Fruit fly (Drosophila melanogaster): ENCODE measurements around the gene FucT6.

The FucT6 gene

DNA sequence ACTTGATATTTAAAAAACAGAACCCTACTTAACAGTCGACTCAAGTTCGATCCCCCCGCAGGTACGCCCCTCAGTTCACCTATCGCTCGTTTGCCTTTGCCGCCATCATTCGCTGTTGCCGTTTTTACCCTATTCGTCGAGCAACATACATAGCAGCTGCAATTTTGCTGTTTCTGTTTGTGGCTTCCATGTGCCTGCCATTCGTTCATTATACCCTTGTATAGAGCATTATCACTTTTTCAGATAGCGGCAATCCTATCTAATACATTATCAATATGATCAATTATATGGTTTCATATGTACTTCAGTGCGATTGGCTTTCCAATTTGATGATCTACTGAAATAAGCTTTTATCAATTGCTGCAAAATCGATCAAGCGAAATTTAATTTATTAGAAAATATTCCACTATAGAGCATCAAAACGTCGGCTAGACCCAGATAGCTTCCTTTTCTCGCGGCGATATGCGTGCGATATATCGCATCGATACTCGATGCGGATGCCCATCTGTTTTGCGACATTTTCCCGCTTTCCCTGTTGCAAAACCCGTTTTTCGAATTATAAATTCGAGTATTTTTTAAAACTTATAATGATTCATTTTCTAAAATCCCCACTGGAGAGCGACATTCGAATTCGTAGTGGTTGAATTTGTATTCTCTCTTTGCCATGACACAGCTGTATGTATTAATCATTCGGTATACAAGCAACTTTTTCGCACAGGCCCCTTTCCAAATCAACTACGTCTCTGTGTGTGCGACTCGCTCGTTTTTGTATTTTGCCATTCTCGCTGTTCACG, 6.4 kb upstream of the FucT6 start (continued):
- TF ChIP-seq cg (GFP tag; optimal IDR thresholded peaks at IDR 0.05) (no peak), zen2 (GFP tag; IDR thresholded peaks at IDR 0.05; ENCODE audit: partially characterized antibody) (peak; percentile 63; the same call in 1 of the 3 replicates), sim (GFP tag; IDR thresholded peaks at IDR 0.05) (0 out of 2 replicates have a peak, but pooled peaks have one; percentile 49), Ptx1 (GFP tag; IDR thresholded peaks at IDR 0.05) (peak; percentile 89), corto (GFP tag; optimal IDR thresholded peaks at IDR 0.05) (peak; percentile 70), dpn (GFP tag; optimal IDR thresholded peaks at IDR 0.05) (peak; percentile 79 to 91), CG10431 (GFP tag; optimal IDR thresholded peaks at IDR 0.05) (peak; percentile 33), CG18262 (tag; optimal IDR thresholded peaks at IDR 0.05) (peak; percentile 93), dan (GFP tag; IDR thresholded peaks at IDR 0.05) (peak; percentile 66), CG7745 (tag; optimal IDR thresholded peaks at IDR 0.05) (no peak), hth (optimal IDR thresholded peaks at IDR 0.05) (no peak), fd102C (GFP tag; optimal IDR thresholded peaks at IDR 0.05) (no peak), Elba2 (GFP tag; optimal IDR thresholded peaks at IDR 0.05) (no peak), CG7963 (GFP tag; IDR thresholded peaks at IDR 0.05; ENCODE audit: partially characterized antibody) (peak; percentile 78), B-H1 (GFP tag; IDR thresholded peaks at IDR 0.05) (peak; percentile 65), CG18011 (GFP tag; optimal IDR thresholded peaks at IDR 0.05) (peak; percentile 41), Antp (GFP tag; optimal IDR thresholded peaks at IDR 0.05) (peak; percentile 60), Dfd (GFP tag; optimal IDR thresholded peaks at IDR 0.05) (no peak), CG7987 (GFP tag; optimal IDR thresholded peaks at IDR 0.05) (peak; percentile 53), HmgZ (tag; optimal IDR thresholded peaks at IDR 0.05) (peak; percentile 87), pros (GFP tag; optimal IDR thresholded peaks at IDR 0.05) (peak; percentile 73), CG4360 (GFP tag; IDR thresholded peaks at IDR 0.05) (peak; percentile 34; the same call in 1 of the 2 replicates), kay (GFP tag; optimal IDR thresholded peaks at IDR 0.05) (peak; percentile 79), CG10267 (tag; optimal IDR thresholded peaks at IDR 0.05) (peak; percentile 81), CG2116 (GFP tag; optimal IDR thresholded peaks at IDR 0.05) (no peak), sens-2 (GFP tag; IDR thresholded peaks at IDR 0.05) (peak; percentile 34; the same call in 1 of the 2 replicates), ci (GFP tag; IDR thresholded peaks at IDR 0.05) (peak; percentile 42; the same call in 1 of the 3 replicates), CG11398 (GFP tag; optimal IDR thresholded peaks at IDR 0.05) (peak; percentile 82), H15 (GFP tag; IDR thresholded peaks at IDR 0.05) (peak; percentile 37; the same call in 2 of the 3 replicates), rib (GFP tag; IDR thresholded peaks at IDR 0.05) (peak; percentile 88), CG17802 (tag; optimal IDR thresholded peaks at IDR 0.05) (peak; percentile 64), CG14710 (tag; optimal IDR thresholded peaks at IDR 0.05) (peak; percentile 85), lmd (GFP tag; IDR thresholded peaks at IDR 0.05) (peak; percentile 91), Eip74EF (GFP tag; optimal IDR thresholded peaks at IDR 0.05) (peak in 1 of 2 experiments; percentile 81), NC2α (GFP tag; optimal IDR thresholded peaks at IDR 0.05) (peak; percentile 77), CG2712 (tag; optimal IDR thresholded peaks at IDR 0.05) (peak; percentile 93), peb (GFP tag; IDR thresholded peaks at IDR 0.05) (peak; percentile 49; the same call in 1 of the 2 replicates), CG17385 (GFP tag; optimal IDR thresholded peaks at IDR 0.05) (peak; percentile 87), Hey (tag; optimal IDR thresholded peaks at IDR 0.05) (peak; percentile 3), cwo (GFP tag; optimal IDR thresholded peaks at IDR 0.05) (peak; percentile 75), gcm (GFP tag; optimal IDR thresholded peaks at IDR 0.05) (peak; percentile 86), Sry-β (GFP tag; optimal IDR thresholded peaks at IDR 0.05) (no peak), CG15073 (GFP tag; optimal IDR thresholded peaks at IDR 0.05) (peak; percentile 23), z (GFP tag; IDR thresholded peaks at IDR 0.05) (no peak), Camta (GFP tag; optimal IDR thresholded peaks at IDR 0.05) (peak; percentile 84), CG10654 (GFP tag; optimal IDR thresholded peaks at IDR 0.05) (peak; percentile 76), Aef1 (GFP tag; IDR thresholded peaks at IDR 0.05) (peak; percentile 71), pan (optimal IDR thresholded peaks at IDR 0.05) (no peak), pan (GFP tag; optimal IDR thresholded peaks at IDR 0.05 in 1 of 2, IDR thresholded peaks at IDR 0.05 in 1 of 2) (peak in 1 of 2 experiments; percentile 73)

Data from whole organism, embryonic.